Fruit fly (Drosophila melanogaster) Kc167 (cell line): ENCODE data around the gene CG42784.

ENCODE experiments used
- psq ChIP-seq: fragments of >200 bp; optimal IDR thresholded peaks from 2 replicates; lab custom pipeline; 2017; ENCODE audit warnings: missing external identifiers
- ttk ChIP-seq: sonication (Bioruptor generic); optimal IDR thresholded peaks from 2 replicates; lab custom pipeline; 2017; ENCODE audit warnings: missing external identifiers

DNA sequence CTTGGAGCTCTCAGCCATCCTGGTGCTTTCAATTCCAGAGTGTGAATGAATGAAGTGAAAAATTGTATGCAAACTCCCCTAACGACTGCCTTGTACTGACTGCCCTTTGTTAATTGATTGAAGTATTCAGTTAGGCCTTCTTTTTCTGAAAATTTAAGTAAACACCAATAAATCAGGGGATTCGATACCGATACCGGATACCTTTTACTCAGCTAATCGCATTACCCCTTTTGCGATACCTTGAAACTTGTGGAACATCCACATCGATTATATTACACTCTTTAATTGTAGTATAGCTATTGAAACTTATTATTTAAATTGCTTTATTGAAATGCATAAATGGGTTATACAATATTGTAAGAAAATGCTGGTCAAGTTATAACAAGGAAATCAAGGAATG is 19.1 kb upstream of the CG42784 start, which contains the start of gene CG16957:
- TF ChIP-seq ttk (no peak), psq (lab: Kevin White, UChicago) (no peak)
